Worm (Caenorhabditis elegans) whole organism, young adult: ENCODE measurements around the gene Y47D3A.31.

Experiments used
- K12H6.12 ChIP-seq: fragments of 200-800 bp; sonication (Bioruptor generic); optimal IDR thresholded peaks from 2 replicates; lab custom pipeline; 2018; ENCODE audit warnings: mild to moderate bottlenecking, missing genetic modification characterization, missing compliant biosample characterization
- Y53F4B.3 ChIP-seq: fragments of 200-800 bp; sonication (Bioruptor generic); IDR thresholded peaks from 2 replicates; pipeline ENCODE4 v1.3.6; 2022; ENCODE audit warnings: missing genetic modification reagents, missing genetic modification characterization, missing compliant biosample characterization
- ccch-3 ChIP-seq: fragments of 200-800 bp; sonication (Bioruptor generic); optimal IDR thresholded peaks from 2 replicates; lab custom pipeline; 2018; ENCODE audit warnings: mild to moderate bottlenecking, missing genetic modification characterization, missing compliant biosample characterization
- ceh-91 ChIP-seq: fragments of 200-800 bp; sonication (Bioruptor generic); IDR thresholded peaks from 2 replicates; pipeline ENCODE4 v1.3.6; 2022; ENCODE audit warnings: missing genetic modification reagents, missing genetic modification characterization, missing compliant biosample characterization
- lir-1 ChIP-seq: fragments of 200-800 bp; sonication (Bioruptor generic); conservative IDR thresholded peaks from 2 replicates; pipeline ENCODE4 v1.3.6; 2022; ENCODE audit warnings: missing genetic modification reagents, missing genetic modification characterization, missing compliant biosample characterization
- madf-10 ChIP-seq: sonication (generic microtip); optimal IDR thresholded peaks from 2 replicates; lab custom pipeline; 2016; ENCODE audit warnings: mild to moderate bottlenecking, missing genetic modification characterization, missing compliant biosample characterization
- madf-6 ChIP-seq: fragments of 200-800 bp; sonication (Bioruptor generic); IDR thresholded peaks from 2 replicates; pipeline ENCODE4 v1.3.6; 2022; ENCODE audit warnings: missing genetic modification reagents, missing genetic modification characterization, missing compliant biosample characterization
- nhr-27 ChIP-seq: fragments of 200-800 bp; sonication (Bioruptor generic); optimal IDR thresholded peaks from 2 replicates; lab custom pipeline; 2018; ENCODE audit warnings: mild to moderate bottlenecking, missing genetic modification characterization, moderate library complexity, missing compliant biosample characterization
- unc-130 ChIP-seq: sonication (generic microtip); optimal IDR thresholded peaks from 2 replicates; lab custom pipeline; 2016; ENCODE audit warnings: missing genetic modification reagents, missing genetic modification characterization, missing compliant biosample characterization
- unc-62 ChIP-seq: fragments of 150-350 bp; optimal IDR thresholded peaks from 2 replicates; lab custom pipeline; 2014; ENCODE audit warnings: missing biosample characterization, missing genetic modification reagents, missing genetic modification characterization

- no peak for TF ChIP-seq Y53F4B.3
- TF ChIP-seq lir-1 (GFP tag; lab: Robert Waterston, UW) = no peak
- no peak for TF ChIP-seq ccch-3
- TF ChIP-seq unc-62 (GFP tag; lab: Kevin White, UChicago) = no peak
- TF ChIP-seq madf-6 = no peak
- no peak for TF ChIP-seq unc-130 (GFP tag; lab: Kevin White, UChicago)
- no peak for TF ChIP-seq madf-10 (tag; lab: Kevin White, UChicago)
- no peak for TF ChIP-seq K12H6.12 (tag; lab: Kevin White, UChicago)
- no peak for TF ChIP-seq ceh-91
- TF ChIP-seq nhr-27 (tag; lab: Kevin White, UChicago) = no peak
These were observed 12.7 kb upstream of the Y47D3A.31 start for ce11 chrIII:11169680-11170079.
